Fruit fly (Drosophila melanogaster) whole organism, prepupa: ENCODE results near the gene CG8671.

Source experiments
- CG10631 ChIP-seq: fragments of 200-800 bp; sonication (Bioruptor generic); optimal IDR thresholded peaks from 2 replicates; lab custom pipeline; 2016; ENCODE audit warnings: missing biosample characterization, missing genetic modification characterization
- CG10669 ChIP-seq: fragments of 200-800 bp; sonication (Bioruptor generic); optimal IDR thresholded peaks from 3 replicates; lab custom pipeline; 2018; ENCODE audit warnings: missing biosample characterization, mild to moderate bottlenecking, missing genetic modification characterization, moderate library complexity
- CG11762 ChIP-seq: fragments of 200-800 bp; sonication (Bioruptor generic); optimal IDR thresholded peaks from 3 replicates; lab custom pipeline; 2016; ENCODE audit warnings: missing biosample characterization, missing genetic modification characterization; ENCODE audit not compliant: insufficient read depth
- CG15336 ChIP-seq: fragments of 200-800 bp; sonication (Bioruptor generic); IDR thresholded peaks from 2 replicates; pipeline ENCODE4 v1.3.6; 2022; ENCODE audit warnings: missing biosample characterization, missing genetic modification characterization
- CG16779 ChIP-seq: fragments of 200-800 bp; sonication (Bioruptor generic); optimal IDR thresholded peaks from 3 replicates; lab custom pipeline; 2017; ENCODE audit warnings: missing biosample characterization, mild to moderate bottlenecking, missing genetic modification characterization
- CG3032 ChIP-seq: fragments of 200-800 bp; optimal IDR thresholded peaks from 2 replicates; lab custom pipeline; 2019; ENCODE audit warnings: missing biosample characterization, mild to moderate bottlenecking, missing genetic modification characterization, moderate library complexity
- CG31627 ChIP-seq: fragments of 200-800 bp; sonication (Bioruptor generic); optimal IDR thresholded peaks from 3 replicates; lab custom pipeline; 2016; ENCODE audit warnings: missing biosample characterization, missing genetic modification characterization
- CG34406 ChIP-seq: fragments of 200-800 bp; sonication (Bioruptor generic); optimal IDR thresholded peaks from 3 replicates; lab custom pipeline; 2016; ENCODE audit warnings: missing biosample characterization, missing genetic modification characterization
- CG3919 ChIP-seq: fragments of 200-800 bp; sonication (Bioruptor generic); optimal IDR thresholded peaks from 3 replicates; lab custom pipeline; 2016; ENCODE audit warnings: missing biosample characterization, missing genetic modification characterization
- CG4318 ChIP-seq: fragments of 200-800 bp; sonication (Bioruptor generic); optimal IDR thresholded peaks from 3 replicates; lab custom pipeline; 2017; ENCODE audit warnings: missing biosample characterization, mild to moderate bottlenecking, missing genetic modification characterization
- CG6163 ChIP-seq: fragments of 200-800 bp; sonication (Bioruptor generic); IDR thresholded peaks from 3 replicates; pipeline ENCODE4 v1.3.6; 2022; ENCODE audit warnings: missing biosample characterization, missing genetic modification characterization
- CG6276 ChIP-seq: fragments of 200-800 bp; sonication (Bioruptor generic); optimal IDR thresholded peaks from 2 replicates; lab custom pipeline; 2017; ENCODE audit warnings: missing biosample characterization, mild to moderate bottlenecking, missing genetic modification characterization
- CG6808 ChIP-seq: fragments of 200-800 bp; sonication (Bioruptor generic); optimal IDR thresholded peaks from 3 replicates; lab custom pipeline; 2017; ENCODE audit warnings: missing biosample characterization, missing genetic modification characterization, mild to moderate bottlenecking, moderate library complexity, missing genetic modification reagents
- CG8119 ChIP-seq: fragments of 200-800 bp; sonication (Bioruptor generic); IDR thresholded peaks from 3 replicates; pipeline ENCODE4 v1.3.6; 2022; ENCODE audit warnings: missing biosample characterization, missing genetic modification characterization
- CG8319 ChIP-seq: fragments of 200-800 bp; sonication (Bioruptor generic); optimal IDR thresholded peaks from 3 replicates; lab custom pipeline; 2016; ENCODE audit warnings: missing biosample characterization, missing genetic modification characterization
- Eip75B ChIP-seq: fragments of 200-800 bp; sonication (Bioruptor generic); optimal IDR thresholded peaks from 3 replicates; lab custom pipeline; 2016; ENCODE audit warnings: missing biosample characterization, missing genetic modification characterization
- Eip78C ChIP-seq: fragments of 200-800 bp; sonication (Bioruptor generic); peaks from one replicate; lab custom pipeline; 2016; ENCODE audit warnings: missing biosample characterization, missing genetic modification characterization
- Eip93F ChIP-seq: fragments of 200-800 bp; sonication (Bioruptor generic); optimal IDR thresholded peaks from 2 replicates; lab custom pipeline; 2016; ENCODE audit warnings: missing biosample characterization, mild to moderate bottlenecking, missing genetic modification characterization
- Ets21C ChIP-seq: fragments of 200-800 bp; sonication (Bioruptor generic); optimal IDR thresholded peaks from 3 replicates; lab custom pipeline; 2016; ENCODE audit warnings: missing biosample characterization, missing genetic modification characterization
- Gug ChIP-seq: fragments of 200-800 bp; sonication (Bioruptor generic); IDR thresholded peaks from 2 replicates; pipeline ENCODE4 v1.3.6; 2022; ENCODE audit warnings: missing biosample characterization, missing genetic modification characterization
- Hr38 ChIP-seq: sonication (Bioruptor generic); optimal IDR thresholded peaks from 2 replicates; lab custom pipeline; 2016; ENCODE audit warnings: missing biosample characterization, missing genetic modification characterization
- Hr39 ChIP-seq: fragments of 200-800 bp; sonication (Bioruptor generic); optimal IDR thresholded peaks from 2 replicates; lab custom pipeline; 2016; ENCODE audit warnings: missing biosample characterization, missing genetic modification characterization
- Hr4 ChIP-seq: fragments of 200-800 bp; sonication (Bioruptor generic); optimal IDR thresholded peaks from 3 replicates; lab custom pipeline; 2016; ENCODE audit warnings: missing biosample characterization, missing genetic modification characterization
- Lpt ChIP-seq: fragments of 200-800 bp; sonication (Bioruptor generic); optimal IDR thresholded peaks from 3 replicates; lab custom pipeline; 2016; ENCODE audit warnings: missing biosample characterization, missing genetic modification characterization
- Met ChIP-seq: fragments of 200-800 bp; sonication (Bioruptor generic); optimal IDR thresholded peaks from 3 replicates; lab custom pipeline; 2016; ENCODE audit warnings: missing biosample characterization, missing genetic modification characterization
- OdsH ChIP-seq: fragments of 200-800 bp; sonication (Bioruptor generic); optimal IDR thresholded peaks from 3 replicates; lab custom pipeline; 2016; ENCODE audit warnings: missing biosample characterization, missing genetic modification characterization
- Sox102F ChIP-seq: fragments of 200-800 bp; sonication (Bioruptor generic); optimal IDR thresholded peaks from 2 replicates; lab custom pipeline; 2016; ENCODE audit warnings: missing biosample characterization, mild to moderate bottlenecking, missing genetic modification characterization
- Sox14 ChIP-seq: fragments of 200-800 bp; sonication (Bioruptor generic); optimal IDR thresholded peaks from 3 replicates; lab custom pipeline; 2016; ENCODE audit warnings: missing biosample characterization, missing genetic modification characterization
- acj6 ChIP-seq: fragments of 200-800 bp; sonication (Bioruptor generic); optimal IDR thresholded peaks from 3 replicates; lab custom pipeline; 2016; ENCODE audit warnings: missing biosample characterization, missing genetic modification characterization
- dac ChIP-seq: fragments of 200-800 bp; sonication (Bioruptor generic); optimal IDR thresholded peaks from 2 replicates; lab custom pipeline; 2017; ENCODE audit warnings: missing biosample characterization, mild to moderate bottlenecking, missing genetic modification characterization
- esn ChIP-seq: fragments of 200-800 bp; sonication (Bioruptor generic); optimal IDR thresholded peaks from 2 replicates; lab custom pipeline; 2016; ENCODE audit warnings: missing biosample characterization, mild to moderate bottlenecking, missing genetic modification characterization, moderate library complexity
- fkh ChIP-seq: fragments of 200-800 bp; sonication (Bioruptor generic); optimal IDR thresholded peaks from 3 replicates; lab custom pipeline; 2017; ENCODE audit warnings: missing biosample characterization, mild to moderate bottlenecking, missing genetic modification characterization, moderate library complexity
- net ChIP-seq: fragments of 200-800 bp; sonication (Bioruptor generic); optimal IDR thresholded peaks from 3 replicates; lab custom pipeline; 2016; ENCODE audit warnings: missing biosample characterization, missing genetic modification characterization
- pdm3 ChIP-seq: fragments of 200-800 bp; sonication (Bioruptor generic); optimal IDR thresholded peaks from 3 replicates; lab custom pipeline; 2016; ENCODE audit warnings: missing biosample characterization, missing genetic modification characterization
- spab ChIP-seq: fragments of 200-800 bp; sonication (Bioruptor generic); optimal IDR thresholded peaks from 2 replicates; lab custom pipeline; 2017; ENCODE audit warnings: missing biosample characterization, mild to moderate bottlenecking, missing genetic modification characterization, missing genetic modification reagents
- ss ChIP-seq, 2 experiments: fragments of 200-800 bp; sonication (Bioruptor generic); optimal IDR thresholded peaks; 2 replicates in 1 of 2; 3 replicates in 1 of 2; lab custom pipeline; 2017 to 2018; ENCODE audit warnings: mild to moderate bottlenecking in 2 of 2, missing biosample characterization in 2 of 2, missing genetic modification characterization in 2 of 2, moderate library complexity in 1 of 2
- svp ChIP-seq: fragments of 200-800 bp; sonication (Bioruptor generic); peaks from one replicate; lab custom pipeline; 2016; ENCODE audit warnings: missing biosample characterization, missing genetic modification characterization

The CG8671 gene

DNA sequence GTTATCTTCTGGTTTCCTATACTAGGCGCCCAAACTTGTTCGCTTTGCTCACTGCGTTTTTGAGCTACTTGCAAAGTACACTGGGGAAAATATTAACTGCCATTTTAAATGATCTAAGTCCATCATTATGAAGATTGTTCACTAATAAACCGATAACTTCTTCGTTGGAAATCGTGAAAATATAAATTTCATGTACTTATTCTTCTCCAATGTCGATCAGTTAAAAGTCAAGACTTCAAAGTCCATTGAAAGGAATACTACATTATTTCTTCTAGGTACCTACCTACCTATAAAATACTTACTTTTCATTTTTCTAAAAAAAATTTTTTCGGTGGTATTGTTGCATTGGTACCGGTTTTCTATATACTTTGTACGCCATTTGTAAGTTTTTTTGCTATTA lies 16.1 kb upstream of the CG8671 start (continued):
- peak; percentile 44 for TF ChIP-seq pdm3
- TF ChIP-seq Hr4 (GFP tag; lab: Kevin White, UChicago), result peak; percentile 74
- peak; percentile 23 for TF ChIP-seq dac
- no peak for TF ChIP-seq CG3032 (tag; lab: Kevin White, UChicago)
- no peak for TF ChIP-seq svp (GFP tag; lab: Kevin White, UChicago)
- TF ChIP-seq fkh, result no peak
- TF ChIP-seq net (GFP tag; lab: Kevin White, UChicago), result no peak
- no peak for TF ChIP-seq Eip93F
- TF ChIP-seq CG6808, result no peak
- TF ChIP-seq, all 60 proteins: peak for 19

DNA sequence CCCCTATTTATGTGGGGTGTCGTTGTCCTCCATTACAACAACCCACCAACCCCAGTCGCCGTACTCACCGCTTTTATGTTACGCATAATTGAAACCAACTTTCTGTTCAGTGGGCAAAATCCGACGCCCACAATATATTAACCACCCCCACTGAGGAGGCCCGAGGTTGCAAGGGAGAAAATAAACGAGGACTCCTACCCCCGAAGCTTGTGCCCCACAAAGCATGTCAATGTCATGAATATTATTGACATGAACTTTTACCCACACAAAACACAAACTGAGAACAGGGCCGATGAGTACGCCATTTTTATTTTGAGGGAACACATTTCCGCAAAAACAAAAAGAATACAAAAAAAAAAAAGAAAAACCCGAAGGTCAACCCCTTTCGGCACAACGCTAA lies 14.8 kb upstream of the CG8671 start:
- TF ChIP-seq CG10669 (GFP tag; lab: Kevin White, UChicago), result no peak
- TF ChIP-seq CG16779 (tag; lab: Kevin White, UChicago), result no peak
- TF ChIP-seq CG10631 (GFP tag; lab: Kevin White, UChicago), result no peak
- TF ChIP-seq Hr38, result no peak
- no peak for TF ChIP-seq CG8119 (GFP tag; lab: Robert Waterston, UW)
- no peak for TF ChIP-seq Eip93F
- TF ChIP-seq Eip75B, result no peak
- no peak for TF ChIP-seq CG11762 (GFP tag; lab: Kevin White, UChicago)
- TF ChIP-seq CG34406 (GFP tag; lab: Kevin White, UChicago), result no peak
- TF ChIP-seq CG6808, result no peak
- peak in 1 of 2 experiments; percentile 6 for TF ChIP-seq ss (GFP tag; optimal IDR thresholded peaks at IDR 0.05; lab: Kevin White, UChicago)
- TF ChIP-seq Sox14 (GFP tag; lab: Kevin White, UChicago), result no peak
- TF ChIP-seq Gug (GFP tag; lab: Robert Waterston, UW), result no peak
- TF ChIP-seq CG6276 (GFP tag; lab: Kevin White, UChicago), result no peak
- no peak for TF ChIP-seq Met (GFP tag; lab: Kevin White, UChicago)
- peak; percentile 22 for TF ChIP-seq Eip78C
- TF ChIP-seq CG31627, result no peak
- TF ChIP-seq CG6163, result 0 out of 3 replicates have a peak, but pooled peaks have one; percentile 6
- no peak for TF ChIP-seq CG3919 (GFP tag; lab: Kevin White, UChicago)
- TF ChIP-seq OdsH (GFP tag; lab: Kevin White, UChicago), result no peak
- no peak for TF ChIP-seq Lpt (GFP tag; lab: Kevin White, UChicago)

DNA sequence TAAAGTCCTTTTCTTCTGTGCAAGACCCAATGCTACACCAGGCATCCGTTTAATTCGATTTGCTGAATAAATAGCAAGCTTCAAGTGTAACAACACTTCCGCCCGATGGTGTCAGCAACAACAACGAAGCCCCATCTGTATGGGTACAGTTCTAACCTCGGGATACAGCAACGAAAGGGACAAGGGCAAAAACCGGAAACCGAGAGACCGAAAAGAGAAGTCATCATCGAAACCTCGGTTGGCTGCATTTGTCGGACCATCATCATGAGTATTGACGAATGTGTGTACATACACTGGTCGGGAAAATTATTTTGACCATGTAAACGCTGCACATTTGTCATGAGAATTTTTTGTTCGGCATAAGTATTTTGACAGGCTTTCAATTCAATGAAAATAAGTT lies 13.9 kb upstream of the CG8671 start:
- TF ChIP-seq dac, result no peak
- no peak for TF ChIP-seq CG8319 (GFP tag; lab: Kevin White, UChicago)
- TF ChIP-seq CG34406 (GFP tag; lab: Kevin White, UChicago), result no peak
- no peak for TF ChIP-seq Ets21C (GFP tag; lab: Kevin White, UChicago)
- no peak for TF ChIP-seq acj6
- TF ChIP-seq Eip93F, result no peak
- TF ChIP-seq esn (GFP tag; lab: Kevin White, UChicago), result no peak
- no peak for TF ChIP-seq CG16779 (tag; lab: Kevin White, UChicago)
- no peak for TF ChIP-seq ss (GFP tag; optimal IDR thresholded peaks at IDR 0.05; lab: Kevin White, UChicago)
- no peak for TF ChIP-seq Sox102F (GFP tag; lab: Kevin White, UChicago)
- no peak for TF ChIP-seq CG4318
- TF ChIP-seq CG15336 (GFP tag; lab: Robert Waterston, UW), result no peak
- no peak for TF ChIP-seq CG10669 (GFP tag; lab: Kevin White, UChicago)
- TF ChIP-seq Hr39 (GFP tag; lab: Kevin White, UChicago), result no peak
- no peak for TF ChIP-seq spab
